Fruit fly (Drosophila melanogaster) whole organism, pupa: ENCODE data around the gene CG4631.

ENCODE experiments used
- CG13204 ChIP-seq: fragments of 200-800 bp; sonication (Bioruptor generic); optimal IDR thresholded peaks from 2 replicates; lab custom pipeline; 2018; ENCODE audit warnings: missing biosample characterization, mild to moderate bottlenecking, missing genetic modification characterization, moderate library complexity
- CG14655 ChIP-seq: fragments of 200-800 bp; sonication (Bioruptor generic); optimal IDR thresholded peaks from 3 replicates; lab custom pipeline; 2017; ENCODE audit warnings: mild to moderate bottlenecking, missing biosample characterization, missing genetic modification reagents, missing genetic modification characterization
- CG17806 ChIP-seq: fragments of 200-800 bp; sonication (Bioruptor generic); optimal IDR thresholded peaks from 2 replicates; lab custom pipeline; 2018; ENCODE audit warnings: missing biosample characterization, mild to moderate bottlenecking, missing genetic modification characterization, moderate library complexity
- CG34367 ChIP-seq: fragments of 200-800 bp; sonication (Bioruptor generic); optimal IDR thresholded peaks from 2 replicates; lab custom pipeline; 2018; ENCODE audit warnings: missing biosample characterization, mild to moderate bottlenecking, missing genetic modification characterization
- CG8301 ChIP-seq: fragments of 200-800 bp; sonication (Bioruptor generic); optimal IDR thresholded peaks from 2 replicates; lab custom pipeline; 2018; ENCODE audit warnings: missing biosample characterization, mild to moderate bottlenecking, missing genetic modification characterization
- EcR ChIP-seq: fragments of 200-800 bp; sonication (Bioruptor generic); optimal IDR thresholded peaks from 3 replicates; lab custom pipeline; 2019; ENCODE audit warnings: missing biosample characterization, missing genetic modification characterization, mild to moderate bottlenecking, moderate library complexity, missing genetic modification reagents
- Pif1A ChIP-seq: fragments of 200-800 bp; sonication (Bioruptor generic); optimal IDR thresholded peaks from 3 replicates; lab custom pipeline; 2016; ENCODE audit warnings: missing biosample characterization, missing genetic modification characterization
- Pif1B ChIP-seq: fragments of 200-800 bp; sonication (Bioruptor generic); optimal IDR thresholded peaks from 3 replicates; lab custom pipeline; 2016; ENCODE audit warnings: missing biosample characterization, missing genetic modification characterization

dm6 chr2L:16597798-16598737, 9.1 kb upstream of the CG4631 start:
- TF ChIP-seq CG8301 (peak; percentile 97), CG13204 (GFP tag; lab: Kevin White, UChicago) (peak; percentile 93), CG14655 (GFP tag; lab: Kevin White, UChicago) (peak; percentile 96), EcR (GFP tag; lab: Kevin White, UChicago) (peak; percentile 63), CG34367 (tag; lab: Kevin White, UChicago) (peak; percentile 96), CG17806 (peak; percentile 97), Pif1B (GFP tag; lab: Kevin White, UChicago) (peak; percentile 96), Pif1A (GFP tag; lab: Kevin White, UChicago) (peak; percentile 85)
